Worm (Caenorhabditis elegans) whole organism, L3 larva: ENCODE measurements around the gene srh-56.

Source experiments
- R02D3.7 ChIP-seq: fragments of 150-350 bp; optimal IDR thresholded peaks from 2 replicates; lab custom pipeline; 2014; ENCODE audit warnings: missing biosample characterization, missing genetic modification characterization
- ama-1 ChIP-seq: fragments of 150-350 bp; optimal IDR thresholded peaks from 2 replicates; lab custom pipeline; 2018
- ceh-16 ChIP-seq: sonication (generic microtip); optimal IDR thresholded peaks from 2 replicates; lab custom pipeline; 2017; ENCODE audit warnings: missing biosample characterization, missing genetic modification characterization
- ceh-28 ChIP-seq: fragments of 150-350 bp; optimal IDR thresholded peaks from 2 replicates; lab custom pipeline; 2014; ENCODE audit warnings: missing biosample characterization, missing genetic modification reagents, missing genetic modification characterization
- ceh-9 ChIP-seq: sonication (generic microtip); optimal IDR thresholded peaks from 2 replicates; lab custom pipeline; 2018; ENCODE audit warnings: missing biosample characterization, missing genetic modification characterization
- egl-27 ChIP-seq: sonication (generic microtip); optimal IDR thresholded peaks from 4 replicates; lab custom pipeline; 2017; ENCODE audit warnings: missing biosample characterization, missing genetic modification reagents, missing genetic modification characterization
- elt-1 ChIP-seq: fragments of 150-350 bp; optimal IDR thresholded peaks from 2 replicates; lab custom pipeline; 2014; ENCODE audit warnings: missing biosample characterization, missing genetic modification characterization
- lin-15B ChIP-seq: fragments of 150-350 bp; optimal IDR thresholded peaks from 2 replicates; lab custom pipeline; 2014; ENCODE audit warnings: missing biosample characterization, missing genetic modification characterization
- lin-39 ChIP-seq: fragments of 150-350 bp; optimal IDR thresholded peaks from 2 replicates; lab custom pipeline; 2018; ENCODE audit warnings: missing biosample characterization, missing genetic modification reagents, missing genetic modification characterization
- nhr-237 ChIP-seq: fragments of 150-350 bp; optimal IDR thresholded peaks from 2 replicates; lab custom pipeline; 2014; ENCODE audit warnings: missing biosample characterization, missing genetic modification characterization
- pqm-1 ChIP-seq: fragments of 150-350 bp; optimal IDR thresholded peaks from 2 replicates; lab custom pipeline; 2017; ENCODE audit warnings: missing biosample characterization, missing genetic modification characterization, inconsistent platforms

- TF ChIP-seq pqm-1 (tag; lab: Kevin White, UChicago) (no peak), ama-1 (no peak), R02D3.7 (no peak), ceh-9 (tag; lab: Kevin White, UChicago) (no peak), nhr-237 (tag; lab: Kevin White, UChicago) (no peak), lin-15B (tag; lab: Kevin White, UChicago) (no peak), ceh-28 (tag; lab: Kevin White, UChicago) (no peak), egl-27 (tag; lab: Kevin White, UChicago) (no peak), lin-39 (no peak), elt-1 (tag; lab: Kevin White, UChicago) (no peak), ceh-16 (tag; lab: Kevin White, UChicago) (no peak)
Measured at ce11 chrV:2771560-2771959, at the start of gene srh-56.
